Worm (Caenorhabditis elegans): ENCODE data around the gene C17H12.12.

C17H12.12 gene

ce11 chrIV:6767240-6767639 lies 28.5 kb upstream of the C17H12.12 start (continued):
- TF ChIP-seq nhr-12 (tag; optimal IDR thresholded peaks at IDR 0.05) (no peak), grh-1 (GFP tag; IDR thresholded peaks at IDR 0.05) (no peak), ets-5 (GFP tag; IDR thresholded peaks at IDR 0.05) (0 out of 2 replicates have a peak, but pooled peaks have one; percentile 70), pag-3 (tag; optimal IDR thresholded peaks at IDR 0.05; ENCODE audit: borderline replicate concordance, insufficient read depth) (no peak), ztf-4 (tag; optimal IDR thresholded peaks at IDR 0.05) (no peak)

- TF ChIP-seq elt-2 (tag; optimal IDR thresholded peaks at IDR 0.05): peak; percentile 36
- TF ChIP-seq isw-1 (GFP tag; IDR thresholded peaks at IDR 0.05): no peak
Measured at ce11 chrIV:6770407-6770883, 25.3 kb upstream of the C17H12.12 start, which contains the start of gene anat-1. Gene anat-1 (plus strand): TSS chrIV:6770833.

ce11 chrIV:6771556-6771955 lies 24.2 kb upstream of the C17H12.12 start:
- TF ChIP-seq nhr-76 (tag; optimal IDR thresholded peaks at IDR 0.05) (no peak), elt-2 (tag; optimal IDR thresholded peaks at IDR 0.05) (peak; percentile 53), zag-1 (tag; optimal IDR thresholded peaks at IDR 0.05) (no peak), rnt-1 (tag; optimal IDR thresholded peaks at IDR 0.05) (no peak), efl-1 (optimal IDR thresholded peaks at IDR 0.05) (no peak), efl-1 (GFP tag; optimal IDR thresholded peaks at IDR 0.05 in 1 of 2) (peak in 1 of 2 experiments; percentile 7), swsn-7 (tag; optimal IDR thresholded peaks at IDR 0.05) (no peak)

DNA sequence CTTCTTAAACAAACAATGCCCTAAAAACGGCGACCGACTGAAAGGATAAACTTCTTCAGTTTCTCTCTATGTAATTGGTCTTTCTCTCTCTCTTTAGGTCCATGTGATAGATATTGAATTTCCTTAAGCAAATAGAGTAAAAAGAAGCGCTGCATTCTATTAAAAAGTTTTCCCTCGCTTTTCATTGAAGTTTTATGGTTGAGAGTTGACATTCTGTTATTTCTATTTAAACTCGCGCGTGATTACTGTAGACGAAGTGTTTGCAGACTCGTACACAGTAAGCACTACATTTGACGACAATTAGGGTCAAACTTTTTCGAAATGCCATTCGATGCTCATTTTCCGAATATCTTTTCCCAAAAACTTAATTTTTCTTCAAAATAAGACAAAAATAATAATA lies 18.6 kb upstream of the C17H12.12 start:
- no peak for TF ChIP-seq egl-27 (tag; optimal IDR thresholded peaks at IDR 0.05)
- no peak for TF ChIP-seq C16A3.4 (tag; optimal IDR thresholded peaks at IDR 0.05)
- no peak for TF ChIP-seq lin-13 (GFP tag; optimal IDR thresholded peaks at IDR 0.05)
- peak; percentile 1 for TF ChIP-seq lin-14 (GFP tag; optimal IDR thresholded peaks at IDR 0.05)
- no peak for TF ChIP-seq ztf-4 (tag; optimal IDR thresholded peaks at IDR 0.05)
- no peak for TF ChIP-seq sup-37 (GFP tag; optimal IDR thresholded peaks at IDR 0.05)
- no peak for TF ChIP-seq Y116A8C.19 (tag; optimal IDR thresholded peaks at IDR 0.05; ENCODE audit: borderline replicate concordance)
- peak in 1 of 2 experiments; percentile 5 for TF ChIP-seq efl-1 (optimal IDR thresholded peaks at IDR 0.05)
- peak in 1 of 2 experiments; percentile 83 for TF ChIP-seq efl-1 (GFP tag; optimal IDR thresholded peaks at IDR 0.05 in 1 of 2)

- TF ChIP-seq swsn-7 (tag; optimal IDR thresholded peaks at IDR 0.05): peak; percentile 14
- peak; percentile 46 for TF ChIP-seq nhr-20 (tag; optimal IDR thresholded peaks at IDR 0.05)
- TF ChIP-seq mab-9 (GFP tag; IDR thresholded peaks at IDR 0.05): no peak
- no peak for TF ChIP-seq hlh-4 (tag; optimal IDR thresholded peaks at IDR 0.05)
- no peak for TF ChIP-seq nhr-47 (tag; optimal IDR thresholded peaks at IDR 0.05)
- peak in 1 of 2 experiments; percentile 49 for TF ChIP-seq lsy-2 (tag; optimal IDR thresholded peaks at IDR 0.05)
- peak; percentile 45 for TF ChIP-seq rnt-1 (tag; optimal IDR thresholded peaks at IDR 0.05)
- TF ChIP-seq snu-23 (GFP tag; optimal IDR thresholded peaks at IDR 0.05): peak; percentile 52
- peak; percentile 74 for TF ChIP-seq nhr-77 (tag; optimal IDR thresholded peaks at IDR 0.05)
- peak; percentile 29 for TF ChIP-seq nhr-237 (tag; optimal IDR thresholded peaks at IDR 0.05)
- TF ChIP-seq lin-35 (GFP tag; optimal IDR thresholded peaks at IDR 0.05): peak; percentile 9 to 31
- peak; percentile 14 to 34 for TF ChIP-seq efl-1 (optimal IDR thresholded peaks at IDR 0.05)
- peak in 1 of 2 experiments; percentile 41 for TF ChIP-seq efl-1 (GFP tag; optimal IDR thresholded peaks at IDR 0.05 in 1 of 2)
- TF ChIP-seq unc-62 (GFP tag; optimal IDR thresholded peaks at IDR 0.05): no peak
- TF ChIP-seq dpl-1 (GFP tag; optimal IDR thresholded peaks at IDR 0.05): peak in 2 of 3 experiments; percentile 19 to 23
- TF ChIP-seq jun-1 (tag; optimal IDR thresholded peaks at IDR 0.05): no peak
- TF ChIP-seq egl-27 (tag; optimal IDR thresholded peaks at IDR 0.05): peak in 1 of 2 experiments; percentile 15
- no peak for TF ChIP-seq alr-1 (tag; optimal IDR thresholded peaks at IDR 0.05; ENCODE audit: borderline replicate concordance)
- no peak for TF ChIP-seq lir-3 (tag; optimal IDR thresholded peaks at IDR 0.05; ENCODE audit: poor library complexity)
- TF ChIP-seq ceh-82 (tag; optimal IDR thresholded peaks at IDR 0.05): no peak
- peak in 1 of 6 experiments; percentile 27 for TF ChIP-seq elt-3 (tag; optimal IDR thresholded peaks at IDR 0.05)
- peak; percentile 17 for TF ChIP-seq nhr-71 (tag; optimal IDR thresholded peaks at IDR 0.05)
- TF ChIP-seq blmp-1 (tag; optimal IDR thresholded peaks at IDR 0.05): peak; percentile 3
- peak; percentile 0 for TF ChIP-seq lin-13 (GFP tag; optimal IDR thresholded peaks at IDR 0.05)
- TF ChIP-seq mdl-1 (tag; optimal IDR thresholded peaks at IDR 0.05): no peak
- peak; percentile 72 for TF ChIP-seq lin-14 (GFP tag; optimal IDR thresholded peaks at IDR 0.05)
- TF ChIP-seq tbx-2 (tag; optimal IDR thresholded peaks at IDR 0.05): peak; percentile 5
Measured at ce11 chrIV:6785151-6785550, 10.6 kb upstream of the C17H12.12 start, which contains the start of gene dyci-1. Gene dyci-1 (minus strand): TSS chrIV:6785272.

Measured in whole organism, L1 larva.